Fruit fly (Drosophila melanogaster) whole organism, prepupa: Measurements from ENCODE around the gene amn.

Source experiments
- CG16779 ChIP-seq: fragments of 200-800 bp; sonication (Bioruptor generic); optimal IDR thresholded peaks from 3 replicates; lab custom pipeline; 2017; ENCODE audit warnings: missing biosample characterization, mild to moderate bottlenecking, missing genetic modification characterization
- fkh ChIP-seq: fragments of 200-800 bp; sonication (Bioruptor generic); optimal IDR thresholded peaks from 3 replicates; lab custom pipeline; 2017; ENCODE audit warnings: missing biosample characterization, mild to moderate bottlenecking, missing genetic modification characterization, moderate library complexity

dm6 chrX:19840341-19840740, 49.5 kb downstream of the amn start:
- TF ChIP-seq fkh (GFP tag; lab: Kevin White, UChicago) (no peak), CG16779 (tag; lab: Kevin White, UChicago) (no peak)
